Fruit fly (Drosophila melanogaster): ENCODE results near the gene Ubi-p5E.

dm6 chrX:6294243-6294642, 14.8 kb upstream of the Ubi-p5E start, which contains the start of gene CG15892:
- TF ChIP-seq usp (GFP tag; optimal IDR thresholded peaks at IDR 0.05) (no peak), Myc (optimal IDR thresholded peaks at IDR 0.05) (no peak), Sp1 (GFP tag; optimal IDR thresholded peaks at IDR 0.05) (no peak), CG9705 (GFP tag; optimal IDR thresholded peaks at IDR 0.05) (no peak), Hr83 (GFP tag; optimal IDR thresholded peaks at IDR 0.05; ENCODE audit: poor library complexity, severe bottlenecking) (no peak), foxo (GFP tag; optimal IDR thresholded peaks at IDR 0.05) (no peak), jim (GFP tag; optimal IDR thresholded peaks at IDR 0.05) (no peak), Vsx2 (GFP tag; optimal IDR thresholded peaks at IDR 0.05; ENCODE audit: partially characterized antibody) (no peak), N (GFP tag; optimal IDR thresholded peaks at IDR 0.05) (no peak), Hnf4 (GFP tag; optimal IDR thresholded peaks at IDR 0.05) (no peak), CG32264 (GFP tag; optimal IDR thresholded peaks at IDR 0.05) (no peak), psq (GFP tag; optimal IDR thresholded peaks at IDR 0.05) (no peak), dmrt93B (GFP tag; optimal IDR thresholded peaks at IDR 0.05) (no peak)
